Fruit fly (Drosophila melanogaster): ENCODE results near the gene RabGGTb.
A peak's percentile ranks its signal among the peaks of the same experiment; 100 is the strongest.

The RabGGTb gene

DNA sequence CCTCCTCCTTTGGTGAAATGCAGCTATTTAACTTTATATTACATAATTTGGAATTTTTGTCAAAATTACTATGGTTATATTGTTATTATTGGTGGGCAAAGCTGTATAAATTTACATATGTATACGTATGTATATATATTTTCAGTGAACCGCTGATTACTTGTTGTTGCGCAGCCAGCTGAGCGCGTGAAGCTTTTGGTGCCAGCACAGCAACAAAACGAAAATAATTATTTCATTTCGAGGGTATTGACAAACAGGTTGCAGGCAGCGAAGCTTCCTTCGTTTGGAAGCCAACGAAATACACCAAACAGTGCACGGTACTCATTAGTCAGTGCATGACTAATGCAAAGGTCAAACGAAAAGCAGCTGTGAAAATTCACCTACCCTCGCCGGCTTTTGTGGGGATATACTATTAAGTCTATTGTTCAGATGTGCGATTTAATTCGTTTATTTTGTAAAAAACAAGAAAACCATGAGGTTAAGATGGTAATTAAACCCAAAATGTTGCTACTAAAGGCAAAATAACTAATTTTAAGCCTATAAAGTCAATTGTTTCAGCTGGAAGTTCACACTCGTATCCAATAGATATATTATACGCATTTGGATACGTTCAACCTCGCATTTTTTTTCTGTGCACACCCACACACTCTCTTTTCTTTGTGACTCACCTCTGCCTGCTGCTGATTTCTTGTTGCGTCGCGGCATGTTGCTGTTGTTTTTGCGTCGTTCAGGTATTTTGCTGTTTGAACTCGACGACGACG, 5.8 kb upstream of the RabGGTb start:
- TF ChIP-seq fru (optimal IDR thresholded peaks at IDR 0.05) (no peak), CG13424 (tag; optimal IDR thresholded peaks at IDR 0.05) (peak; percentile 8), CG30431 (GFP tag; optimal IDR thresholded peaks at IDR 0.05) (no peak), CG11093 (GFP tag; IDR thresholded peaks at IDR 0.05) (0 out of 3 replicates have a peak, but pooled peaks have one; percentile 38), sd (tag; optimal IDR thresholded peaks at IDR 0.05) (peak; percentile 23), CG1233 (GFP tag; optimal IDR thresholded peaks at IDR 0.05) (no peak), CG2120 (GFP tag; optimal IDR thresholded peaks at IDR 0.05) (peak; percentile 51), CG7987 (GFP tag; optimal IDR thresholded peaks at IDR 0.05) (no peak), jigr1 (GFP tag; IDR thresholded peaks at IDR 0.05) (no peak), Abd-B (GFP tag; optimal IDR thresholded peaks at IDR 0.05) (no peak), CG3065 (GFP tag; optimal IDR thresholded peaks at IDR 0.05) (no peak), CG15011 (GFP tag; optimal IDR thresholded peaks at IDR 0.05) (no peak), z (GFP tag; IDR thresholded peaks at IDR 0.05) (no peak), CHES-1-like (GFP tag; optimal IDR thresholded peaks at IDR 0.05) (peak; percentile 2), salm (tag; optimal IDR thresholded peaks at IDR 0.05) (no peak), CG9932 (GFP tag; IDR thresholded peaks at IDR 0.05) (0 out of 2 replicates have a peak, but pooled peaks have one; percentile 24), CG11723 (GFP tag; optimal IDR thresholded peaks at IDR 0.05) (no peak), al (GFP tag; IDR thresholded peaks at IDR 0.05) (peak; percentile 33; the same call in 1 of the 2 replicates), en (GFP tag; optimal IDR thresholded peaks at IDR 0.05) (no peak), gfzf (GFP tag; optimal IDR thresholded peaks at IDR 0.05) (no peak), Awh (GFP tag; IDR thresholded peaks at IDR 0.05) (no peak), pum (GFP tag; optimal IDR thresholded peaks at IDR 0.05) (peak; percentile 12), CG10979 (tag; optimal IDR thresholded peaks at IDR 0.05) (peak; percentile 31), CG12155 (GFP tag; optimal IDR thresholded peaks at IDR 0.05) (peak; percentile 1), exex (tag; optimal IDR thresholded peaks at IDR 0.05) (no peak), ind (GFP tag; optimal IDR thresholded peaks at IDR 0.05) (peak; percentile 14), Gug (GFP tag; IDR thresholded peaks at IDR 0.05) (peak; percentile 9; the same call in 1 of the 4 replicates), prd (optimal IDR thresholded peaks at IDR 0.05) (no peak), prd (GFP tag; IDR thresholded peaks at IDR 0.05) (peak; percentile 63), CG16815 (GFP tag; optimal IDR thresholded peaks at IDR 0.05) (no peak), Ada2b (GFP tag; IDR thresholded peaks at IDR 0.05) (no peak), CG17328 (GFP tag; IDR thresholded peaks at IDR 0.05) (no peak), Side (GFP tag; optimal IDR thresholded peaks at IDR 0.05) (peak; percentile 17), Hr78 (GFP tag; optimal IDR thresholded peaks at IDR 0.05) (peak in 1 of 2 experiments; percentile 66), CG6791 (GFP tag; IDR thresholded peaks at IDR 0.05; ENCODE audit: partially characterized antibody) (no peak), tll (GFP tag; optimal IDR thresholded peaks at IDR 0.05) (peak in 1 of 2 experiments; percentile 49), gcm2 (GFP tag; optimal IDR thresholded peaks at IDR 0.05) (no peak), wek (GFP tag; optimal IDR thresholded peaks at IDR 0.05) (no peak), crc (GFP tag; optimal IDR thresholded peaks at IDR 0.05) (peak; percentile 22), CoRest (tag; optimal IDR thresholded peaks at IDR 0.05) (no peak), pfk (GFP tag; optimal IDR thresholded peaks at IDR 0.05) (no peak), bsh (GFP tag; optimal IDR thresholded peaks at IDR 0.05) (no peak), CG12236 (GFP tag; optimal IDR thresholded peaks at IDR 0.05) (no peak), CG12071 (GFP tag; optimal IDR thresholded peaks at IDR 0.05) (no peak), CG1603 (tag; optimal IDR thresholded peaks at IDR 0.05) (peak; percentile 10), odd (GFP tag; optimal IDR thresholded peaks at IDR 0.05) (no peak), insv (GFP tag; optimal IDR thresholded peaks at IDR 0.05) (no peak), Chrac-16 (GFP tag; optimal IDR thresholded peaks at IDR 0.05) (no peak), Dek (tag; optimal IDR thresholded peaks at IDR 0.05) (no peak), Hmx (GFP tag; optimal IDR thresholded peaks at IDR 0.05) (no peak)

Data from whole organism, embryonic.